Worm (Caenorhabditis elegans) whole organism, midembryonic: ENCODE data around the gene T21H3.5.

Experiments
- T22C8.4 ChIP-seq: fragments of 200-800 bp; sonication (Bioruptor generic); IDR thresholded peaks from 2 replicates; pipeline ENCODE4 v1.3.6; 2022; ENCODE audit warnings: missing genetic modification characterization, missing compliant biosample characterization
- flt-1 ChIP-seq: fragments of 200-800 bp; sonication (Bioruptor generic); IDR thresholded peaks from 2 replicates; pipeline ENCODE4 v1.3.6; 2022; ENCODE audit warnings: missing genetic modification characterization, missing compliant biosample characterization
- med-1 ChIP-seq: sonication (generic microtip); optimal IDR thresholded peaks from 2 replicates; lab custom pipeline; 2017; ENCODE audit warnings: missing genetic modification characterization, mild to moderate bottlenecking, missing compliant biosample characterization, antibody characterized with exemption, missing genetic modification reagents; ENCODE audit not compliant: insufficient read depth
- ztf-23 ChIP-seq: fragments of 200-800 bp; sonication (Bioruptor generic); IDR thresholded peaks from 2 replicates; pipeline ENCODE4 v1.3.6; 2022; ENCODE audit warnings: missing genetic modification reagents, missing genetic modification characterization, missing compliant biosample characterization

DNA sequence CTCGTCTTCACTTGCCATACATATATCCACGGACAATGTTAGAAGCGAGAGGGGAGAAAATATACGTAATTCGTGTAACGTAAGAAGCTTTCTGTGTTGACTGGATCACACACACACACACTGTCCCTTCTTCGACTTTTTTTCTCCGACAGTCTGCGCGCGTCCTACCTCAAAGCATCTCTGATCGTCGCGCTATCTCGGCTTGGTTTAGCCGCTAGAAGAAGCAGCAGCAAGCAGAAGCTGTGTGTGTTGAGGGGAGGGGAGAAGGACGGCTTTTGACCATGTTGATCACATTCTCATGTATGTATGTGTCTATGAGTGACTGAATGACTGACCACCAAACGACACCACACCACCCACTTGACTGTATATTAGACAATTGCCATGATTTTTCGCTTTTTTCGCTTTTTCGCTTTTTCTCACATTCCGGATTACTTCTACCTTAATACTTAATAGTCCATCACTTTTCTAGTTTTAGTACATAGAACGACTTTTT lies at the start of gene T21H3.5:
- TF ChIP-seq T22C8.4 (GFP tag; lab: Robert Waterston, UW) (no peak), ztf-23 (no peak), flt-1 (GFP tag; lab: Robert Waterston, UW) (no peak), med-1 (GFP tag; lab: Kevin White, UChicago) (no peak)
